Worm (Caenorhabditis elegans) whole organism, L1 larva: ENCODE data around the gene Y57G11C.40.

ENCODE experiments used
- ama-1 ChIP-seq: fragments of 150-350 bp; optimal IDR thresholded peaks from 2 replicates; lab custom pipeline; 2014
- ceh-88 ChIP-seq: fragments of 200-800 bp; sonication (Bioruptor generic); IDR thresholded peaks from 2 replicates; pipeline ENCODE4 v1.3.6; 2022; ENCODE audit warnings: missing genetic modification characterization, missing compliant biosample characterization
- dpl-1 ChIP-seq, 3 experiments: fragments of 150-350 bp in 2 of 3; sonication (generic microtip) in 1 of 3; optimal IDR thresholded peaks; 2 replicates each; lab custom pipeline; 2014 to 2017; ENCODE audit warnings: missing biosample characterization in 3 of 3, missing genetic modification characterization in 3 of 3, missing genetic modification reagents in 3 of 3
- dsc-1 ChIP-seq: sonication (generic microtip); optimal IDR thresholded peaks from 2 replicates; lab custom pipeline; 2016; ENCODE audit warnings: mild to moderate bottlenecking, missing genetic modification characterization, missing compliant biosample characterization
- lin-39 ChIP-seq: fragments of 150-350 bp; optimal IDR thresholded peaks from 2 replicates; lab custom pipeline; 2014; ENCODE audit warnings: missing biosample characterization, missing genetic modification reagents, missing genetic modification characterization
- mdl-1 ChIP-seq, 2 experiments: fragments of 150-350 bp; optimal IDR thresholded peaks; 2 replicates each; lab custom pipeline; 2014 to 2017; ENCODE audit warnings: missing biosample characterization in 2 of 2, missing genetic modification characterization in 2 of 2, inconsistent platforms in 1 of 2
- mep-1 ChIP-seq: fragments of 150-350 bp; optimal IDR thresholded peaks from 2 replicates; lab custom pipeline; 2014; ENCODE audit warnings: missing biosample characterization, missing genetic modification characterization
- nhr-28 ChIP-seq: fragments of 150-350 bp; optimal IDR thresholded peaks from 2 replicates; lab custom pipeline; 2014; ENCODE audit warnings: missing biosample characterization, missing genetic modification characterization
- pqm-1 ChIP-seq: sonication (generic microtip); optimal IDR thresholded peaks from 3 replicates; lab custom pipeline; 2017; ENCODE audit warnings: missing biosample characterization, missing genetic modification characterization
- unc-86 ChIP-seq: sonication (generic microtip); optimal IDR thresholded peaks from 2 replicates; lab custom pipeline; 2016; ENCODE audit warnings: missing genetic modification characterization, missing compliant biosample characterization

DNA sequence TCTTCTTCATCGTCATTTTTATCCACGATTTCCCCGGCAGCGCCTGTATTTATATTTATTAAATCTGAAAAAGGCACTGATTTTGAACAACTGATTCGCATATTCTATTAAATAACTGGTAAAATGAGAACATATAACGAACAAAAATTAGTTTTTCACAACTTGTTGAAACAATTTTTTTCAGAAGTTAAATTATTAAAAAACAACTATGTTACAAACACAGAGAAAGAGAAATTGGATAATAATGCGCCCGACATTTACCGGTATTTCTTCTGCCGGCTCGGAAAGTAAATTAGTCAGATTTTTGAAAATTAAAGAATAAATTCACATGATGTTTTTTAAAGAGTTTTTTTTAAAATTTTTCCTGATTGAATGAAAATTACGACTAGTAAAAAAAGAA lies 4.2 kb downstream of the Y57G11C.40 start, which contains the start of gene haf-8:
- TF ChIP-seq dpl-1 (GFP tag; optimal IDR thresholded peaks at IDR 0.05; lab: Kevin White, UChicago): no peak
- TF ChIP-seq dsc-1 (tag; lab: Kevin White, UChicago): no peak
- no peak for TF ChIP-seq pqm-1
- TF ChIP-seq ama-1: no peak
- TF ChIP-seq mep-1 (tag; lab: Kevin White, UChicago): no peak
- TF ChIP-seq unc-86: no peak
- TF ChIP-seq lin-39 (tag; lab: Kevin White, UChicago): no peak
- no peak for TF ChIP-seq nhr-28 (tag; lab: Kevin White, UChicago)
- no peak for TF ChIP-seq ceh-88 (GFP tag; lab: Robert Waterston, UW)
- no peak for TF ChIP-seq mdl-1 (tag; optimal IDR thresholded peaks at IDR 0.05; lab: Kevin White, UChicago)
